Worm (Caenorhabditis elegans) whole organism, L4 larva: ENCODE data around the gene lipl-2.

Experiments used
- F49E8.2 ChIP-seq: sonication (generic microtip); optimal IDR thresholded peaks from 2 replicates; lab custom pipeline; 2016; ENCODE audit warnings: missing compliant biosample characterization, mild to moderate bottlenecking, missing genetic modification characterization, borderline replicate concordance
- Y105C5A.15 ChIP-seq: fragments of 200-800 bp; sonication (Bioruptor generic); IDR thresholded peaks from 2 replicates; pipeline ENCODE4 v1.3.6; 2022; ENCODE audit warnings: missing genetic modification characterization, missing compliant biosample characterization
- ZK546.5 ChIP-seq, 2 experiments: sonication (generic microtip); optimal IDR thresholded peaks; 2 replicates each; lab custom pipeline; 2017; ENCODE audit warnings: missing biosample characterization in 2 of 2, missing genetic modification characterization in 2 of 2
- aha-1 ChIP-seq: fragments of 150-350 bp; peaks from one replicate; lab custom pipeline; 2014; ENCODE audit warnings: missing biosample characterization, missing genetic modification characterization
- attf-4 ChIP-seq: sonication (generic microtip); optimal IDR thresholded peaks from 3 replicates; lab custom pipeline; 2017; ENCODE audit warnings: missing biosample characterization, missing genetic modification characterization
- ceh-32 ChIP-seq: sonication (generic microtip); optimal IDR thresholded peaks from 2 replicates; lab custom pipeline; 2016; ENCODE audit warnings: mild to moderate bottlenecking, missing genetic modification characterization, missing compliant biosample characterization; ENCODE audit not compliant: poor library complexity
- dmd-6 ChIP-seq: fragments of 200-800 bp; sonication (Bioruptor generic); IDR thresholded peaks from 2 replicates; pipeline ENCODE4 v1.3.6; 2022; ENCODE audit warnings: missing genetic modification reagents, missing genetic modification characterization, missing compliant biosample characterization
- dve-1 ChIP-seq: sonication (generic microtip); optimal IDR thresholded peaks from 2 replicates; lab custom pipeline; 2017; ENCODE audit warnings: antibody characterized with exemption, mild to moderate bottlenecking, missing genetic modification characterization, missing compliant biosample characterization; ENCODE audit not compliant: insufficient read depth
- hlh-11 ChIP-seq: fragments of 200-800 bp; sonication (Bioruptor generic); optimal IDR thresholded peaks from 2 replicates; lab custom pipeline; 2018; ENCODE audit warnings: mild to moderate bottlenecking, missing genetic modification characterization, missing compliant biosample characterization
- lin-1 ChIP-seq: fragments of 200-800 bp; sonication (Bioruptor generic); IDR thresholded peaks from 2 replicates; pipeline ENCODE4 v1.3.6; 2022; ENCODE audit warnings: missing genetic modification reagents, missing genetic modification characterization, missing compliant biosample characterization
- lin-15B ChIP-seq: fragments of 150-350 bp; sonication (generic microtip); optimal IDR thresholded peaks from 3 replicates; lab custom pipeline; 2014; ENCODE audit warnings: missing biosample characterization, missing genetic modification characterization
- lin-29 ChIP-seq: fragments of 200-800 bp; sonication (Bioruptor generic); IDR thresholded peaks from 2 replicates; pipeline ENCODE4 v1.3.6; 2022; ENCODE audit warnings: missing genetic modification reagents, missing genetic modification characterization, missing compliant biosample characterization
- lin-39 ChIP-seq: fragments of 150-350 bp; optimal IDR thresholded peaks from 2 replicates; lab custom pipeline; 2014; ENCODE audit warnings: missing biosample characterization, missing genetic modification reagents, missing genetic modification characterization
- lsy-2 ChIP-seq, 2 experiments: fragments of 150-350 bp in 1 of 2; sonication (generic microtip) in 1 of 2; optimal IDR thresholded peaks; 2 replicates each; lab custom pipeline; 2014 to 2017; ENCODE audit warnings: missing biosample characterization in 2 of 2, missing genetic modification characterization in 2 of 2
- madf-9 ChIP-seq: fragments of 200-800 bp; sonication (Bioruptor generic); conservative IDR thresholded peaks from 2 replicates; pipeline ENCODE4 v1.3.6; 2022; ENCODE audit warnings: missing genetic modification reagents, missing genetic modification characterization, missing compliant biosample characterization
- mdl-1 ChIP-seq, 2 experiments: fragments of 150-350 bp in 1 of 2; sonication (generic microtip) in 1 of 2; optimal IDR thresholded peaks; 2 replicates each; lab custom pipeline; 2014 to 2017; ENCODE audit warnings: missing biosample characterization in 2 of 2, missing genetic modification characterization in 2 of 2
- nhr-10 ChIP-seq: fragments of 150-350 bp; optimal IDR thresholded peaks from 2 replicates; lab custom pipeline; 2014; ENCODE audit warnings: missing biosample characterization, missing genetic modification characterization
- nhr-11 ChIP-seq: fragments of 150-350 bp; optimal IDR thresholded peaks from 2 replicates; lab custom pipeline; 2014; ENCODE audit warnings: missing biosample characterization, missing genetic modification characterization
- nhr-25 ChIP-seq: sonication (generic microtip); optimal IDR thresholded peaks from 2 replicates; lab custom pipeline; 2017; ENCODE audit warnings: missing genetic modification characterization, mild to moderate bottlenecking, missing compliant biosample characterization, antibody characterized with exemption, moderate library complexity, borderline replicate concordance; ENCODE audit not compliant: insufficient read depth
- nhr-41 ChIP-seq: fragments of 200-800 bp; sonication (Bioruptor generic); IDR thresholded peaks from 2 replicates; pipeline ENCODE4 v1.3.6; 2022; ENCODE audit warnings: missing genetic modification reagents, missing genetic modification characterization, missing compliant biosample characterization
- sdz-12 ChIP-seq: fragments of 200-800 bp; sonication (Bioruptor generic); optimal IDR thresholded peaks from 2 replicates; lab custom pipeline; 2018; ENCODE audit warnings: mild to moderate bottlenecking, missing genetic modification characterization, missing compliant biosample characterization
- skn-1 ChIP-seq: fragments of 150-350 bp; optimal IDR thresholded peaks from 2 replicates; lab custom pipeline; 2014; ENCODE audit warnings: missing biosample characterization, missing genetic modification characterization
- snpc-1.2 ChIP-seq: fragments of 200-800 bp; sonication (Bioruptor generic); IDR thresholded peaks from 2 replicates; pipeline ENCODE4 v1.3.6; 2022; ENCODE audit warnings: missing genetic modification reagents, missing genetic modification characterization, missing compliant biosample characterization
- tra-1 ChIP-seq: fragments of 200-800 bp; sonication (Bioruptor generic); IDR thresholded peaks from 2 replicates; pipeline ENCODE4 v1.3.6; 2022; ENCODE audit warnings: missing genetic modification reagents, missing genetic modification characterization, missing compliant biosample characterization
- unc-62 ChIP-seq, 3 experiments: fragments of 150-350 bp in 1 of 3; sonication (generic microtip); optimal IDR thresholded peaks in 2 of 3; peaks in 1 of 3; 1 replicate in 1 of 3; 2 replicates in 2 of 3; lab custom pipeline; 2014 to 2017; ENCODE audit warnings: missing biosample characterization in 3 of 3, missing genetic modification characterization in 3 of 3, missing genetic modification reagents in 3 of 3, missing genotype in 1 of 3
- zag-1 ChIP-seq: fragments of 150-350 bp; optimal IDR thresholded peaks from 2 replicates; lab custom pipeline; 2014; ENCODE audit warnings: missing biosample characterization, missing genetic modification characterization
- zfp-3 ChIP-seq: fragments of 200-800 bp; sonication (Bioruptor generic); conservative IDR thresholded peaks from 2 replicates; pipeline ENCODE4 v1.3.6; 2022; ENCODE audit warnings: missing genetic modification reagents, missing genetic modification characterization, missing compliant biosample characterization
- ztf-11 ChIP-seq: fragments of 150-350 bp; optimal IDR thresholded peaks from 2 replicates; lab custom pipeline; 2014; ENCODE audit warnings: missing biosample characterization, missing genetic modification characterization
- ztf-7 ChIP-seq: fragments of 150-350 bp; optimal IDR thresholded peaks from 2 replicates; lab custom pipeline; 2014; ENCODE audit warnings: missing biosample characterization, missing genetic modification characterization

Gene lipl-2

DNA sequence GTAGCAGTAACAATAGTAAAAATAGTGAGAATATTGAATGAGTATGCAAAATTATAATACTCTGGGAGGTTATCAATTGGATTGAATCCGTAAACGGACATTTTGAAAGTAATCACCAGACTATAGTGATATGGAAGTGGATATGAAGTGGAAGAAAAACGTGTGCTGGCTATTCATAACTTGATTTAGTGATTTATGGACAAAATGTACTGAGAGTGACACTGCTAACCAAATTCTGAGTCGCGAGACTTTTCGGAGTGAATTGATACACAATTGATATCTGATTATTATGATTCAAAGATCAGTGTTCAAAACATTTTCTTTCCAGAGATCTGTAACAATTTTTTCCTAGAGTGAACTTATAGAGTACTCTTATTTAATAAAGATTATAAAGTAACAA lies 44.6 kb downstream of the lipl-2 start, which contains the start of gene sru-38:
TSS of gene sru-38 (minus strand) at position 101 of the 400 bp plus-strand sequence.
- TF ChIP-seq dmd-6 (GFP tag; lab: Robert Waterston, UW) (no peak), skn-1 (tag; lab: Kevin White, UChicago) (no peak), ZK546.5 (tag; optimal IDR thresholded peaks at IDR 0.05; lab: Kevin White, UChicago) (no peak), ztf-7 (tag; lab: Kevin White, UChicago) (no peak), hlh-11 (tag; lab: Kevin White, UChicago) (no peak), F49E8.2 (tag; lab: Kevin White, UChicago) (no peak), ztf-11 (no peak), sdz-12 (no peak), nhr-11 (no peak), zfp-3 (no peak), snpc-1.2 (GFP tag; lab: Robert Waterston, UW) (no peak), Y105C5A.15 (GFP tag; lab: Robert Waterston, UW) (no peak), nhr-10 (tag; lab: Kevin White, UChicago) (no peak), lsy-2 (tag; optimal IDR thresholded peaks at IDR 0.05; lab: Kevin White, UChicago) (no peak), attf-4 (tag; lab: Kevin White, UChicago) (no peak)
- TF ChIP-seq, all 104 proteins: peak for 0

DNA sequence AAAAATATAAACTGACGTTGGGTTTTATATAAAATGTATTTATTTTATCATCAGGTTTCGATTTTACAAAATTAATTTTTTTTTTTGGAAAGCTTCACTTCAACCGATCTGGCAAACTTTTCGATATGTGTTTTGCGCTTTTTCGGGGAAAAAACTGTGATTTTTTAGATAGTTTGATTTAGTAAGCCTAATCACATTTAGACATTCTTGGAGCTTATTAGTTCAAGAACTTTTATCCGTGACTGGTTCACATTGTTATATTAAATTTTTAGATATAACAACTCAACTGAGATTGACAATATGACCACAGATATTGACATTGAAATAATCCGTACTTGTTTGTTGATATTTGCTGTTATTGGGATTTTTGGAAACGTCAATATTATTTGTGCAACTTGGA lies 46.3 kb downstream of the lipl-2 start, which contains the start of gene srsx-21:
TSS of gene srsx-21 (plus strand) at position 301 of the 400 bp plus-strand sequence.
- peak in 1 of 2 experiments; percentile 59 for TF ChIP-seq unc-62 (GFP tag; optimal IDR thresholded peaks at IDR 0.05 in 1 of 2; lab: Kevin White, UChicago)
- no peak for TF ChIP-seq unc-62 (tag; optimal IDR thresholded peaks at IDR 0.05; lab: Kevin White, UChicago)
- no peak for TF ChIP-seq tra-1
- no peak for TF ChIP-seq aha-1 (tag; lab: Kevin White, UChicago)
- TF ChIP-seq lin-15B (tag; lab: Kevin White, UChicago), result no peak
- TF ChIP-seq madf-9, result no peak
- no peak for TF ChIP-seq lin-39

- TF ChIP-seq lin-1 (GFP tag; lab: Robert Waterston, UW), result no peak
- no peak for TF ChIP-seq nhr-41 (GFP tag; lab: Robert Waterston, UW)
- TF ChIP-seq dmd-6 (GFP tag; lab: Robert Waterston, UW), result no peak
- TF ChIP-seq zag-1 (tag; lab: Kevin White, UChicago), result no peak
- TF ChIP-seq mdl-1 (tag; optimal IDR thresholded peaks at IDR 0.05; lab: Kevin White, UChicago), result no peak
- TF ChIP-seq snpc-1.2 (GFP tag; lab: Robert Waterston, UW), result no peak
- TF ChIP-seq lin-29 (GFP tag; lab: Robert Waterston, UW), result no peak
- no peak for TF ChIP-seq nhr-25 (tag; lab: Kevin White, UChicago)
- no peak for TF ChIP-seq Y105C5A.15 (GFP tag; lab: Robert Waterston, UW)
- no peak for TF ChIP-seq sdz-12
- no peak for TF ChIP-seq ztf-11
- TF ChIP-seq ceh-32 (tag; lab: Kevin White, UChicago), result no peak
- TF ChIP-seq dve-1, result no peak
- TF ChIP-seq, all 104 proteins: peak for 0
These were observed 50.0 kb downstream of the lipl-2 start, which contains the start of gene sru-36 for ce11 chrV:9841376-9841775. sru-36 (plus strand) TSS chrV:9841676.
